Worm (Caenorhabditis elegans): ENCODE data around the gene trxr-1.

- no peak for TF ChIP-seq mdl-1 (tag; optimal IDR thresholded peaks at IDR 0.05)
- TF ChIP-seq eor-1 (tag; optimal IDR thresholded peaks at IDR 0.05): no peak
- TF ChIP-seq nhr-12 (tag; optimal IDR thresholded peaks at IDR 0.05): no peak
- TF ChIP-seq pha-4 (tag; optimal IDR thresholded peaks at IDR 0.05): no peak
- no peak for TF ChIP-seq ceh-9 (tag; optimal IDR thresholded peaks at IDR 0.05)
- TF ChIP-seq zag-1 (tag; optimal IDR thresholded peaks at IDR 0.05): no peak
- TF ChIP-seq ceh-28 (tag; optimal IDR thresholded peaks at IDR 0.05): no peak
Measured at ce11 chrIV:6984449-6985380, 27.0 kb upstream of the trxr-1 start.

Measured in whole organism, L3 larva.